Fruit fly (Drosophila melanogaster) Kc167 (cell line): Measurements from ENCODE around the gene CG14331.

ENCODE experiments used
- Sin3A ChIP-seq: fragments of >200 bp; optimal IDR thresholded peaks from 2 replicates; lab custom pipeline; 2018; ENCODE audit warnings: missing external identifiers
- h ChIP-seq: fragments of >200 bp; optimal IDR thresholded peaks from 3 replicates; lab custom pipeline; 2018; ENCODE audit warnings: missing external identifiers
- psq ChIP-seq: fragments of >200 bp; optimal IDR thresholded peaks from 2 replicates; lab custom pipeline; 2017; ENCODE audit warnings: missing external identifiers

DNA sequence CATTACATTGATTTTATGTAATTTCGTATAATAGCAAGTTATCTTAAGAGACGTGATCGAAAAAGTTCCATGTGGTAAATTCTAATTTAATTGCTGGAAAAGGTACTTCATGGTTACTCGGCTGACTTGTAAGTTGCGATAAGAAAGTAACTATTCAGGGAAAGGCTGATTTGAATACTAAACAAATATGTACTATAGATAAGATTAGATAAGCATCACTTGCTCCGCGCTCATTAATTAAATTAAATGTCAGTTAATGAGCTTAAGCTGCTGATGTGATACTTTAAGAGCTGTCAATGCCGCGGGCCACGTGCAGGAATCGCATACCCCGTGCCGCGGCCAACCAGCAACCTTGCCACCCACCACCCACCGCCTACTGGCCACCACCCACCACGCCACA is 40.4 kb downstream of the CG14331 start:
- no peak for TF ChIP-seq h (lab: Kevin White, UChicago)
- TF ChIP-seq Sin3A (lab: Kevin White, UChicago), result no peak
- no peak for TF ChIP-seq psq
